Worm (Caenorhabditis elegans) whole organism, L4 larva: ENCODE results near the gene F37C12.14.

ENCODE experiments used
- F37D6.2 ChIP-seq: sonication (generic microtip); optimal IDR thresholded peaks from 2 replicates; lab custom pipeline; 2016; ENCODE audit warnings: mild to moderate bottlenecking, missing genetic modification characterization, missing compliant biosample characterization
- F44E2.7 ChIP-seq: fragments of 200-800 bp; sonication (Bioruptor generic); IDR thresholded peaks from 2 replicates; pipeline ENCODE4 v2.1.2; 2022; ENCODE audit warnings: missing genetic modification characterization, missing compliant biosample characterization
- R02D3.7 ChIP-seq: fragments of 150-350 bp; sonication (generic microtip); optimal IDR thresholded peaks from 3 replicates; lab custom pipeline; 2014; ENCODE audit warnings: missing biosample characterization, missing genetic modification characterization
- Y105C5A.15 ChIP-seq: fragments of 200-800 bp; sonication (Bioruptor generic); IDR thresholded peaks from 2 replicates; pipeline ENCODE4 v1.3.6; 2022; ENCODE audit warnings: missing genetic modification characterization, missing compliant biosample characterization
- Y75B8A.6 ChIP-seq: fragments of 200-800 bp; sonication (Bioruptor generic); IDR thresholded peaks from 2 replicates; pipeline ENCODE4 v1.3.6; 2022; ENCODE audit warnings: missing genetic modification reagents, missing genetic modification characterization, missing compliant biosample characterization
- aha-1 ChIP-seq: fragments of 150-350 bp; peaks from one replicate; lab custom pipeline; 2014; ENCODE audit warnings: missing biosample characterization, missing genetic modification characterization
- aly-2 ChIP-seq: sonication (generic microtip); optimal IDR thresholded peaks from 2 replicates; lab custom pipeline; 2018; ENCODE audit warnings: missing biosample characterization, missing genetic modification characterization
- ama-1 ChIP-seq: fragments of 150-350 bp; optimal IDR thresholded peaks from 2 replicates; lab custom pipeline; 2014; ENCODE audit warnings: inconsistent platforms, mixed read lengths
- ceh-28 ChIP-seq: fragments of 150-350 bp; optimal IDR thresholded peaks from 2 replicates; lab custom pipeline; 2014; ENCODE audit warnings: missing biosample characterization, missing genetic modification reagents, missing genetic modification characterization
- ceh-62 ChIP-seq: sonication (generic microtip); optimal IDR thresholded peaks from 2 replicates; lab custom pipeline; 2017; ENCODE audit warnings: missing biosample characterization, missing genetic modification characterization
- ceh-82 ChIP-seq: sonication (generic microtip); optimal IDR thresholded peaks from 2 replicates; lab custom pipeline; 2017; ENCODE audit warnings: missing biosample characterization, missing genetic modification characterization
- ces-1 ChIP-seq: fragments of 150-350 bp; sonication (generic microtip); optimal IDR thresholded peaks from 4 replicates; lab custom pipeline; 2014; ENCODE audit warnings: missing biosample characterization, missing genetic modification reagents, missing genetic modification characterization
- cey-2 ChIP-seq: sonication (generic microtip); optimal IDR thresholded peaks from 3 replicates; lab custom pipeline; 2017; ENCODE audit warnings: missing genetic modification characterization, mild to moderate bottlenecking, missing compliant biosample characterization, antibody characterized with exemption, borderline replicate concordance; ENCODE audit not compliant: insufficient read depth
- daf-19 ChIP-seq: fragments of 200-800 bp; sonication (Bioruptor generic); conservative IDR thresholded peaks from 2 replicates; pipeline ENCODE4 v1.3.6; 2022; ENCODE audit warnings: missing genetic modification characterization, missing compliant biosample characterization
- daf-8 ChIP-seq: fragments of 200-800 bp; sonication (Bioruptor generic); IDR thresholded peaks from 2 replicates; pipeline ENCODE4 v1.3.6; 2022; ENCODE audit warnings: missing genetic modification characterization, missing compliant biosample characterization
- dmd-8 ChIP-seq: fragments of 200-800 bp; sonication (Bioruptor generic); IDR thresholded peaks from 2 replicates; pipeline ENCODE4 v1.3.6; 2022; ENCODE audit warnings: missing genetic modification characterization, missing compliant biosample characterization
- duxl-1 ChIP-seq: sonication (generic microtip); optimal IDR thresholded peaks from 2 replicates; lab custom pipeline; 2016; ENCODE audit warnings: mild to moderate bottlenecking, missing genetic modification characterization, moderate library complexity, missing compliant biosample characterization; ENCODE audit not compliant: poor library complexity
- dve-1 ChIP-seq: sonication (generic microtip); optimal IDR thresholded peaks from 2 replicates; lab custom pipeline; 2017; ENCODE audit warnings: antibody characterized with exemption, mild to moderate bottlenecking, missing genetic modification characterization, missing compliant biosample characterization; ENCODE audit not compliant: insufficient read depth
- egl-43 ChIP-seq: fragments of 200-800 bp; sonication (Bioruptor generic); IDR thresholded peaks from 2 replicates; pipeline ENCODE4 v1.3.6; 2022; ENCODE audit warnings: missing genetic modification reagents, missing genetic modification characterization, missing compliant biosample characterization
- fkh-10 ChIP-seq: fragments of 150-350 bp; optimal IDR thresholded peaks from 2 replicates; lab custom pipeline; 2014; ENCODE audit warnings: missing biosample characterization, missing genetic modification reagents, missing genetic modification characterization
- fos-1 ChIP-seq: fragments of 150-350 bp; optimal IDR thresholded peaks from 2 replicates; lab custom pipeline; 2014; ENCODE audit warnings: missing biosample characterization, missing genetic modification characterization
- hif-1 ChIP-seq, 2 experiments: sonication (generic microtip); optimal IDR thresholded peaks; 2 replicates each; lab custom pipeline; 2016 to 2017; ENCODE audit warnings: missing compliant biosample characterization in 2 of 2, missing genetic modification characterization in 2 of 2, missing genetic modification reagents in 2 of 2, missing genotype in 2 of 2, mild to moderate bottlenecking in 1 of 2
- hlh-30 ChIP-seq: sonication (generic microtip); optimal IDR thresholded peaks from 2 replicates; lab custom pipeline; 2017; ENCODE audit warnings: antibody characterized with exemption, mild to moderate bottlenecking, missing genetic modification characterization, missing compliant biosample characterization; ENCODE audit not compliant: insufficient read depth
- lim-7 ChIP-seq: fragments of 200-800 bp; sonication (Bioruptor generic); IDR thresholded peaks from 2 replicates; pipeline ENCODE4 v1.3.6; 2022; ENCODE audit warnings: missing genetic modification characterization, missing compliant biosample characterization
- lin-1 ChIP-seq: fragments of 200-800 bp; sonication (Bioruptor generic); IDR thresholded peaks from 2 replicates; pipeline ENCODE4 v1.3.6; 2022; ENCODE audit warnings: missing genetic modification reagents, missing genetic modification characterization, missing compliant biosample characterization
- lin-29 ChIP-seq: fragments of 200-800 bp; sonication (Bioruptor generic); IDR thresholded peaks from 2 replicates; pipeline ENCODE4 v1.3.6; 2022; ENCODE audit warnings: missing genetic modification reagents, missing genetic modification characterization, missing compliant biosample characterization
- lin-38 ChIP-seq: fragments of 200-800 bp; sonication (Bioruptor generic); IDR thresholded peaks from 2 replicates; pipeline ENCODE4 v1.3.6; 2022; ENCODE audit warnings: missing genetic modification reagents, missing genetic modification characterization, missing compliant biosample characterization
- lin-39 ChIP-seq: fragments of 150-350 bp; optimal IDR thresholded peaks from 2 replicates; lab custom pipeline; 2014; ENCODE audit warnings: missing biosample characterization, missing genetic modification reagents, missing genetic modification characterization
- lsy-2 ChIP-seq, 2 experiments: fragments of 150-350 bp in 1 of 2; sonication (generic microtip) in 1 of 2; optimal IDR thresholded peaks; 2 replicates each; lab custom pipeline; 2014 to 2017; ENCODE audit warnings: missing biosample characterization in 2 of 2, missing genetic modification characterization in 2 of 2
- madf-5 ChIP-seq, 2 experiments: fragments of 200-800 bp; sonication (Bioruptor generic); IDR thresholded peaks; 2 replicates each; pipeline ENCODE4 v1.3.6; 2022; ENCODE audit warnings: missing compliant biosample characterization in 2 of 2, missing genetic modification characterization in 2 of 2
- madf-9 ChIP-seq: fragments of 200-800 bp; sonication (Bioruptor generic); conservative IDR thresholded peaks from 2 replicates; pipeline ENCODE4 v1.3.6; 2022; ENCODE audit warnings: missing genetic modification reagents, missing genetic modification characterization, missing compliant biosample characterization
- mxl-3 ChIP-seq: fragments of 200-800 bp; sonication (Bioruptor generic); optimal IDR thresholded peaks from 2 replicates; lab custom pipeline; 2018; ENCODE audit warnings: mild to moderate bottlenecking, missing genetic modification characterization, missing compliant biosample characterization
- nhr-10 ChIP-seq: fragments of 150-350 bp; optimal IDR thresholded peaks from 2 replicates; lab custom pipeline; 2014; ENCODE audit warnings: missing biosample characterization, missing genetic modification characterization
- nhr-102 ChIP-seq: sonication (generic microtip); optimal IDR thresholded peaks from 2 replicates; lab custom pipeline; 2016; ENCODE audit warnings: mild to moderate bottlenecking, missing genetic modification characterization, moderate library complexity, missing compliant biosample characterization
- nhr-11 ChIP-seq: fragments of 150-350 bp; optimal IDR thresholded peaks from 2 replicates; lab custom pipeline; 2014; ENCODE audit warnings: missing biosample characterization, missing genetic modification characterization
- nhr-111 ChIP-seq: fragments of 200-800 bp; sonication (Bioruptor generic); optimal IDR thresholded peaks from 2 replicates; lab custom pipeline; 2018; ENCODE audit warnings: mild to moderate bottlenecking, missing genetic modification characterization, missing compliant biosample characterization
- nhr-237 ChIP-seq: sonication (generic microtip); optimal IDR thresholded peaks from 2 replicates; lab custom pipeline; 2017; ENCODE audit warnings: missing biosample characterization, missing genetic modification characterization
- nhr-25 ChIP-seq: sonication (generic microtip); optimal IDR thresholded peaks from 2 replicates; lab custom pipeline; 2017; ENCODE audit warnings: missing genetic modification characterization, mild to moderate bottlenecking, missing compliant biosample characterization, antibody characterized with exemption, moderate library complexity, borderline replicate concordance; ENCODE audit not compliant: insufficient read depth
- nhr-41 ChIP-seq: fragments of 200-800 bp; sonication (Bioruptor generic); IDR thresholded peaks from 2 replicates; pipeline ENCODE4 v1.3.6; 2022; ENCODE audit warnings: missing genetic modification reagents, missing genetic modification characterization, missing compliant biosample characterization
- nhr-42 ChIP-seq: fragments of 200-800 bp; sonication (Bioruptor generic); IDR thresholded peaks from 2 replicates; pipeline ENCODE4 v1.3.6; 2022; ENCODE audit warnings: missing genetic modification characterization, missing compliant biosample characterization
- saeg-2 ChIP-seq: fragments of 200-800 bp; sonication (Bioruptor generic); IDR thresholded peaks from 2 replicates; pipeline ENCODE4 v1.3.6; 2022; ENCODE audit warnings: missing genetic modification reagents, missing genetic modification characterization, missing compliant biosample characterization
- sdz-12 ChIP-seq: fragments of 200-800 bp; sonication (Bioruptor generic); optimal IDR thresholded peaks from 2 replicates; lab custom pipeline; 2018; ENCODE audit warnings: mild to moderate bottlenecking, missing genetic modification characterization, missing compliant biosample characterization
- snpc-1.2 ChIP-seq: fragments of 200-800 bp; sonication (Bioruptor generic); IDR thresholded peaks from 2 replicates; pipeline ENCODE4 v1.3.6; 2022; ENCODE audit warnings: missing genetic modification reagents, missing genetic modification characterization, missing compliant biosample characterization
- spr-1 ChIP-seq: sonication (generic microtip); optimal IDR thresholded peaks from 2 replicates; lab custom pipeline; 2016; ENCODE audit warnings: mild to moderate bottlenecking, missing genetic modification characterization, missing compliant biosample characterization
- unc-130 ChIP-seq: sonication (generic microtip); optimal IDR thresholded peaks from 2 replicates; lab custom pipeline; 2016; ENCODE audit warnings: missing genetic modification reagents, missing genetic modification characterization, missing compliant biosample characterization
- unc-39 ChIP-seq: sonication (generic microtip); optimal IDR thresholded peaks from 2 replicates; lab custom pipeline; 2017; ENCODE audit warnings: missing biosample characterization, missing genetic modification characterization
- unc-62 ChIP-seq, 3 experiments: fragments of 150-350 bp in 1 of 3; sonication (generic microtip); optimal IDR thresholded peaks in 2 of 3; peaks in 1 of 3; 1 replicate in 1 of 3; 2 replicates in 2 of 3; lab custom pipeline; 2014 to 2017; ENCODE audit warnings: missing biosample characterization in 3 of 3, missing genetic modification characterization in 3 of 3, missing genetic modification reagents in 3 of 3, missing genotype in 1 of 3
- zag-1 ChIP-seq: fragments of 150-350 bp; optimal IDR thresholded peaks from 2 replicates; lab custom pipeline; 2014; ENCODE audit warnings: missing biosample characterization, missing genetic modification characterization
- zip-11 ChIP-seq: fragments of 200-800 bp; sonication (Bioruptor generic); IDR thresholded peaks from 2 replicates; pipeline ENCODE4 v1.3.6; 2022; ENCODE audit warnings: missing genetic modification characterization, missing compliant biosample characterization
- ztf-11 ChIP-seq: fragments of 150-350 bp; optimal IDR thresholded peaks from 2 replicates; lab custom pipeline; 2014; ENCODE audit warnings: missing biosample characterization, missing genetic modification characterization

F37C12.14 gene

ce11 chrIII:7162065-7162762 is 23.2 kb downstream of the F37C12.14 start, which contains the start of the genes syf-2 and K04G7.1 (continued):
- TF ChIP-seq nhr-11 (tag; lab: Kevin White, UChicago) (peak; percentile 85), fos-1 (tag; lab: Kevin White, UChicago) (no peak), F37D6.2 (peak; percentile 83), nhr-42 (peak; percentile 86), spr-1 (peak; percentile 23), saeg-2 (GFP tag; lab: Robert Waterston, UW) (peak; percentile 74; the same call in 1 of the 2 replicates), aly-2 (tag; lab: Kevin White, UChicago) (no peak), unc-62 (GFP tag; optimal IDR thresholded peaks at IDR 0.05 in 1 of 2; lab: Kevin White, UChicago) (peak in 1 of 2 experiments; percentile 62), unc-62 (tag; optimal IDR thresholded peaks at IDR 0.05; lab: Kevin White, UChicago) (no peak), ztf-11 (tag; lab: Kevin White, UChicago) (no peak), hlh-30 (tag; lab: Kevin White, UChicago) (peak; percentile 94), nhr-41 (no peak), dve-1 (peak; percentile 90), mxl-3 (peak; percentile 27), unc-130 (GFP tag; lab: Kevin White, UChicago) (peak; percentile 76), duxl-1 (tag; lab: Kevin White, UChicago) (peak; percentile 16), ama-1 (no peak), lsy-2 (tag; optimal IDR thresholded peaks at IDR 0.05; lab: Kevin White, UChicago) (peak; percentile 47 to 96), zip-11 (GFP tag; lab: Robert Waterston, UW) (no peak), ceh-82 (no peak), daf-19 (GFP tag; lab: Robert Waterston, UW) (no peak), nhr-25 (tag; lab: Kevin White, UChicago) (peak; percentile 45), ces-1 (GFP tag; lab: Kevin White, UChicago) (no peak), fkh-10 (GFP tag; lab: Kevin White, UChicago) (peak; percentile 88), F44E2.7 (no peak), lim-7 (GFP tag; lab: Robert Waterston, UW) (no peak), daf-8 (no peak), lin-1 (GFP tag; lab: Robert Waterston, UW) (peak; percentile 63), dmd-8 (GFP tag; lab: Robert Waterston, UW) (no peak), lin-39 (no peak), nhr-102 (tag; lab: Kevin White, UChicago) (peak; percentile 48), lin-29 (GFP tag; lab: Robert Waterston, UW) (no peak), Y75B8A.6 (GFP tag; lab: Robert Waterston, UW) (no peak), sdz-12 (GFP tag; lab: Kevin White, UChicago) (no peak), madf-9 (peak; percentile 42; the same call in 1 of the 2 replicates), cey-2 (no peak), hif-1 (tag; optimal IDR thresholded peaks at IDR 0.05; lab: Kevin White, UChicago) (peak in 1 of 2 experiments; percentile 79), aha-1 (tag; lab: Kevin White, UChicago) (peak; percentile 87), snpc-1.2 (GFP tag; lab: Robert Waterston, UW) (no peak), lin-38 (GFP tag; lab: Robert Waterston, UW) (peak; percentile 91), nhr-111 (no peak), ceh-28 (tag; lab: Kevin White, UChicago) (no peak), unc-39 (tag; lab: Kevin White, UChicago) (no peak), R02D3.7 (tag; lab: Kevin White, UChicago) (no peak), Y105C5A.15 (GFP tag; lab: Robert Waterston, UW) (no peak), zag-1 (tag; lab: Kevin White, UChicago) (peak; percentile 2), egl-43 (GFP tag; lab: Robert Waterston, UW) (peak; percentile 67; the same call in 1 of the 2 replicates), madf-5 (GFP tag; IDR thresholded peaks at IDR 0.05; lab: Robert Waterston, UW) (no peak), nhr-237 (tag; lab: Kevin White, UChicago) (no peak), ceh-62 (tag; lab: Kevin White, UChicago) (no peak), nhr-10 (tag; lab: Kevin White, UChicago) (no peak)
